Worm (Caenorhabditis elegans): ENCODE results near the gene ZK813.3.

Gene ZK813.3

DNA sequence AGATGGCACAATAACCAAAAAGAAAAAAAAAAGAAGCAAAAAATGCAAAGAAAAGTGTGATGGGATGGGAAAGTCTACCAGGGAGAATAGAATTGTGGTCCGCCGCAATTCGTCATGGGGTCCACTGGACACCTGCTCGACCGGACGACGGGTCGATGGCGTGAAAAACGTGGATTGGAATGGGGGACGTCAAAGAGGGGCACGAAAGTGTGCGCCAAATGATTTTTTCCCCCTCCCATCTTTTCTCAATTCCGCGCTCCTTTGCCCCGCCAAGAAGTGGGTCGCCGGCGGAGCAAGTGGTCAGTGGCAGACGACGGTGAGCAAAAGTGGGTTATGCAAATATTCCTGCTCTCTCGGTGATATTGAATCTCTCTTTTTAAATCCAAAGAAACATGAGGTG, 26.3 kb downstream of the ZK813.3 start:
- no peak for TF ChIP-seq ham-2 (GFP tag; optimal IDR thresholded peaks at IDR 0.05)
- no peak for TF ChIP-seq bed-3 (GFP tag; optimal IDR thresholded peaks at IDR 0.05)
- peak; percentile 8 for TF ChIP-seq hlh-1 (tag; optimal IDR thresholded peaks at IDR 0.05)

DNA sequence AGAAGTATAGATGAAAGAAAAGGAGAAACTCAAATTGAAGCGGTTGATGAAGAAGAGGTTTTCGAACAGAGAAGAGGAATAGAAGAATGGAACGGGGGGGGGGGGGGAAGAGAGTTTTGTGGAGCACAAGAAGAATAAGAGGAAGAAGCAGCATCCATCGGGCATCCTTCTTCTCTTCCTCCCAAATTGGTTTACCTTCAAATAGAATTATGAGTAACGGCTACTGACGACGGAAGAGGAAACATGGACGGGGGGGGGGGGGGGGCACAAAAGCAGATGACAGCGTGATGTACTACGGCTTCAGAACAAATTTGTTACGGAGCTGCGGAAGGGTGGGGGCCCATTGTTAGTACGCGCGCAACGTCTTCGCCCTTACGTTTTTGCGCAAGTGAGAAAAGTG, 27.7 kb downstream of the ZK813.3 start:
- TF ChIP-seq ztf-11 (tag; optimal IDR thresholded peaks at IDR 0.05) (no peak), mab-5 (tag; optimal IDR thresholded peaks at IDR 0.05) (no peak), elt-3 (tag; optimal IDR thresholded peaks at IDR 0.05) (no peak), M03D4.4 (tag; optimal IDR thresholded peaks at IDR 0.05) (peak; percentile 14), nhr-2 (tag; optimal IDR thresholded peaks at IDR 0.05) (no peak), ces-1 (GFP tag; optimal IDR thresholded peaks at IDR 0.05) (peak; percentile 95), sem-2 (GFP tag; optimal IDR thresholded peaks at IDR 0.05) (no peak), mls-2 (tag; optimal IDR thresholded peaks at IDR 0.05) (peak; percentile 65), sptf-1 (tag; optimal IDR thresholded peaks at IDR 0.05) (peak; percentile 56), nhr-237 (tag; optimal IDR thresholded peaks at IDR 0.05) (no peak), hlh-1 (tag; optimal IDR thresholded peaks at IDR 0.05) (no peak), flh-1 (GFP tag; optimal IDR thresholded peaks at IDR 0.05) (no peak)

DNA sequence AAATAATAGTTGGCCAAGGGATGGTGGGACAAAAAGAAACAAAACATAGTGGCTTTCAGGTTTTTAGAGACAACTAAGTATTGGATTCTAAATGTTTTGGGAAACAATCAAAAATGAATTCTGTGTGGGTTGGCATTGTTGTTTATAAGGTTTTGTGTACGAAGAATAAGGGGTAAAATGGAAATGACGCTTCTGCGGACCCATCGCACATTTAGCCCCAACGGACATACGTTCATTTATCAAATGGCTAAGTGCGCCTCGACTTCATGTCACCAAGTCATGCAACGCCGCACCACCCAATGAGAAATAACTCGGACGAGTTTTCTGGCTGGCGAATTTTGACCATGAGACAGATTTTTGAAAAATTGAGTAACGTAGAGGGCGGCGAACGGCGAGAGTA, 28.7 kb downstream of the ZK813.3 start:
- TF ChIP-seq ham-2 (GFP tag; optimal IDR thresholded peaks at IDR 0.05) = no peak

DNA sequence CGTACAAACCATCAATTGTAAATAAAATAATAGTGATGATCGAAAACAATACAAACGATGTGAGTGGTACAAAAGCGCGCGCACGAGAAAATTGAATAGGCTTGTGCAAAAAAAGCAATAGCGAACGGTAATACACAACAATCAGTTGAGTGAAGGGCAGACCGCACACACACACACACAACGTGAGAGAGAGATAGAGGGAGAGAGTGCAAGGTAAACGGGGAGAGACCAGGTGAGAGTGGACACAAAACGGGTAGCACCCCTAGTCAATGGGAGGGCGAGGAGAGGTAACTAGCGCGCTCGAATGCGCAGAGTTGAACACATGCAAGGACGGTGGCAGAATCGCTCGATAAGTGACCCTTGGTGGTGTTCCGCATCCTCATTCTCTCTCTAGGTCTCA, 30.6 kb downstream of the ZK813.3 start:
- peak; percentile 57 for TF ChIP-seq elt-1 (tag; optimal IDR thresholded peaks at IDR 0.05; ENCODE audit: borderline replicate concordance, insufficient read depth)
- TF ChIP-seq ham-2 (GFP tag; optimal IDR thresholded peaks at IDR 0.05) = peak; percentile 94
- TF ChIP-seq nhr-76 (tag; optimal IDR thresholded peaks at IDR 0.05) = no peak
- peak; percentile 31 for TF ChIP-seq lsy-2 (tag; optimal IDR thresholded peaks at IDR 0.05)
- TF ChIP-seq drap-1 (GFP tag; optimal IDR thresholded peaks at IDR 0.05) = peak; percentile 49
- TF ChIP-seq mab-5 (tag; optimal IDR thresholded peaks at IDR 0.05) = no peak
- peak; percentile 2 for TF ChIP-seq M03D4.4 (tag; optimal IDR thresholded peaks at IDR 0.05)
- TF ChIP-seq ceh-43 (GFP tag; optimal IDR thresholded peaks at IDR 0.05) = peak; percentile 21
- TF ChIP-seq nhr-237 (tag; optimal IDR thresholded peaks at IDR 0.05) = no peak
- TF ChIP-seq sem-2 (GFP tag; optimal IDR thresholded peaks at IDR 0.05) = no peak
- peak; percentile 91 for TF ChIP-seq nhr-2 (tag; optimal IDR thresholded peaks at IDR 0.05)
- peak; percentile 78 for TF ChIP-seq pha-4 (tag; optimal IDR thresholded peaks at IDR 0.05)
- TF ChIP-seq unc-62 (GFP tag; optimal IDR thresholded peaks at IDR 0.05) = no peak
- peak; percentile 28 for TF ChIP-seq mep-1 (tag; optimal IDR thresholded peaks at IDR 0.05)
- no peak for TF ChIP-seq ceh-83 (GFP tag; optimal IDR thresholded peaks at IDR 0.05)
- TF ChIP-seq nhr-28 (tag; optimal IDR thresholded peaks at IDR 0.05) = no peak
- TF ChIP-seq bed-3 (GFP tag; optimal IDR thresholded peaks at IDR 0.05) = no peak
- no peak for TF ChIP-seq lin-32 (GFP tag; optimal IDR thresholded peaks at IDR 0.05)
- peak; percentile 44 for TF ChIP-seq lin-13 (tag; optimal IDR thresholded peaks at IDR 0.05)
- TF ChIP-seq zip-8 (tag; optimal IDR thresholded peaks at IDR 0.05) = no peak
- peak; percentile 68 for TF ChIP-seq cnd-1 (tag; optimal IDR thresholded peaks at IDR 0.05)
- peak; percentile 65 for TF ChIP-seq sptf-1 (tag; optimal IDR thresholded peaks at IDR 0.05)
- no peak for TF ChIP-seq flh-1 (GFP tag; optimal IDR thresholded peaks at IDR 0.05)
- no peak for TF ChIP-seq snpc-4 (tag; optimal IDR thresholded peaks at IDR 0.05)
- no peak for TF ChIP-seq ces-1 (GFP tag; optimal IDR thresholded peaks at IDR 0.05)
- no peak for TF ChIP-seq ceh-39 (tag; optimal IDR thresholded peaks at IDR 0.05)
- TF ChIP-seq hlh-1 (tag; optimal IDR thresholded peaks at IDR 0.05) = peak; percentile 42
- TF ChIP-seq unc-120 (tag; optimal IDR thresholded peaks at IDR 0.05; ENCODE audit: poor library complexity, severe bottlenecking) = peak; percentile 57
- TF ChIP-seq unc-39 (tag; optimal IDR thresholded peaks at IDR 0.05) = no peak
- no peak for TF ChIP-seq elt-3 (tag; optimal IDR thresholded peaks at IDR 0.05)
- no peak for TF ChIP-seq tbx-8 (GFP tag; optimal IDR thresholded peaks at IDR 0.05)
- TF ChIP-seq blmp-1 (tag; optimal IDR thresholded peaks at IDR 0.05) = no peak
- TF ChIP-seq ztf-11 (tag; optimal IDR thresholded peaks at IDR 0.05) = peak; percentile 38
- no peak for TF ChIP-seq mls-2 (tag; optimal IDR thresholded peaks at IDR 0.05)
- no peak for TF ChIP-seq nhr-12 (tag; optimal IDR thresholded peaks at IDR 0.05)

Measured in whole organism, mixed stage, embryonic.